Worm (Caenorhabditis elegans) whole organism, L2 larva: Measurements from ENCODE around the gene ZK971.1.
A peak's percentile ranks its signal among the peaks of the same experiment; 100 is the strongest.

Experiments used
- C34F6.9 ChIP-seq: fragments of 150-350 bp; optimal IDR thresholded peaks from 2 replicates; lab custom pipeline; 2014; ENCODE audit warnings: missing biosample characterization, missing genetic modification characterization
- F13H6.1 ChIP-seq: sonication (generic microtip); optimal IDR thresholded peaks from 2 replicates; lab custom pipeline; 2016; ENCODE audit warnings: missing genetic modification characterization, missing compliant biosample characterization
- R02D3.7 ChIP-seq: fragments of 150-350 bp; optimal IDR thresholded peaks from 2 replicates; lab custom pipeline; 2014; ENCODE audit warnings: missing biosample characterization, missing genetic modification characterization
- Y55F3AM.14 ChIP-seq: fragments of 200-800 bp; sonication (Bioruptor generic); optimal IDR thresholded peaks from 2 replicates; lab custom pipeline; 2018; ENCODE audit warnings: mild to moderate bottlenecking, missing genetic modification characterization, missing compliant biosample characterization
- ZK546.5 ChIP-seq: sonication (generic microtip); optimal IDR thresholded peaks from 2 replicates; lab custom pipeline; 2017; ENCODE audit warnings: missing biosample characterization, missing genetic modification characterization
- alr-1 ChIP-seq: fragments of 150-350 bp; optimal IDR thresholded peaks from 2 replicates; lab custom pipeline; 2014; ENCODE audit warnings: missing biosample characterization, missing genetic modification characterization
- aly-2 ChIP-seq: fragments of 150-350 bp; optimal IDR thresholded peaks from 2 replicates; lab custom pipeline; 2014; ENCODE audit warnings: missing biosample characterization, missing genetic modification characterization
- ama-1 ChIP-seq: fragments of 150-350 bp; optimal IDR thresholded peaks from 2 replicates; lab custom pipeline; 2018; ENCODE audit warnings: inconsistent platforms
- blmp-1 ChIP-seq: sonication (generic microtip); optimal IDR thresholded peaks from 2 replicates; lab custom pipeline; 2017; ENCODE audit warnings: missing genetic modification characterization, mild to moderate bottlenecking, missing compliant biosample characterization, antibody characterized with exemption, moderate library complexity; ENCODE audit not compliant: insufficient read depth
- ceh-16 ChIP-seq: fragments of 150-350 bp; optimal IDR thresholded peaks from 2 replicates; lab custom pipeline; 2014; ENCODE audit warnings: missing biosample characterization, missing genetic modification characterization
- ceh-82 ChIP-seq: fragments of 150-350 bp; optimal IDR thresholded peaks from 2 replicates; lab custom pipeline; 2014; ENCODE audit warnings: missing biosample characterization, missing genetic modification characterization
- crh-2 ChIP-seq: sonication (generic microtip); optimal IDR thresholded peaks from 2 replicates; lab custom pipeline; 2017; ENCODE audit warnings: missing biosample characterization, missing genetic modification characterization
- dmd-4 ChIP-seq: sonication (generic microtip); optimal IDR thresholded peaks from 2 replicates; lab custom pipeline; 2017; ENCODE audit warnings: missing biosample characterization, missing genetic modification characterization
- egl-27 ChIP-seq: sonication (generic microtip); optimal IDR thresholded peaks from 3 replicates; lab custom pipeline; 2017; ENCODE audit warnings: missing biosample characterization, missing genetic modification reagents, missing genetic modification characterization
- elt-1 ChIP-seq: fragments of 150-350 bp; optimal IDR thresholded peaks from 2 replicates; lab custom pipeline; 2014; ENCODE audit warnings: missing biosample characterization, missing genetic modification characterization
- elt-3 ChIP-seq: sonication (generic microtip); optimal IDR thresholded peaks from 2 replicates; lab custom pipeline; 2017; ENCODE audit warnings: missing biosample characterization, missing genetic modification characterization
- fos-1 ChIP-seq: fragments of 150-350 bp; optimal IDR thresholded peaks from 2 replicates; lab custom pipeline; 2014; ENCODE audit warnings: missing biosample characterization, missing genetic modification characterization
- gmeb-1 ChIP-seq: fragments of 150-350 bp; optimal IDR thresholded peaks from 2 replicates; lab custom pipeline; 2014; ENCODE audit warnings: missing biosample characterization, missing genetic modification characterization
- lin-11 ChIP-seq: fragments of 150-350 bp; sonication (generic microtip); optimal IDR thresholded peaks from 2 replicates; lab custom pipeline; 2014; ENCODE audit warnings: missing biosample characterization, missing genetic modification characterization, inconsistent platforms, mixed read lengths
- lin-13 ChIP-seq: fragments of 150-350 bp; optimal IDR thresholded peaks from 2 replicates; lab custom pipeline; 2014; ENCODE audit warnings: missing biosample characterization, missing genetic modification reagents, missing genetic modification characterization
- lin-39 ChIP-seq: fragments of 150-350 bp; optimal IDR thresholded peaks from 2 replicates; lab custom pipeline; 2014; ENCODE audit warnings: missing biosample characterization, missing genetic modification reagents, missing genetic modification characterization
- lsy-2 ChIP-seq, 2 experiments: fragments of 150-350 bp in 1 of 2; sonication (generic microtip) in 1 of 2; optimal IDR thresholded peaks; 2 replicates each; lab custom pipeline; 2014 to 2017; ENCODE audit warnings: missing biosample characterization in 2 of 2, missing genetic modification characterization in 2 of 2
- mbf-1 ChIP-seq: sonication (generic microtip); optimal IDR thresholded peaks from 2 replicates; lab custom pipeline; 2017; ENCODE audit warnings: missing biosample characterization, missing genetic modification characterization
- mdl-1 ChIP-seq, 2 experiments: fragments of 150-350 bp in 1 of 2; sonication (generic microtip) in 1 of 2; optimal IDR thresholded peaks; 2 replicates each; lab custom pipeline; 2017; ENCODE audit warnings: missing biosample characterization in 2 of 2, missing genetic modification characterization in 2 of 2
- nhr-10 ChIP-seq: sonication (generic microtip); optimal IDR thresholded peaks from 2 replicates; lab custom pipeline; 2017; ENCODE audit warnings: missing biosample characterization, missing genetic modification characterization
- nhr-11 ChIP-seq: fragments of 150-350 bp; optimal IDR thresholded peaks from 2 replicates; lab custom pipeline; 2014; ENCODE audit warnings: missing biosample characterization, missing genetic modification characterization
- nhr-12 ChIP-seq: fragments of 150-350 bp; optimal IDR thresholded peaks from 2 replicates; lab custom pipeline; 2014; ENCODE audit warnings: missing biosample characterization, missing genetic modification characterization
- nhr-129 ChIP-seq: fragments of 150-350 bp; optimal IDR thresholded peaks from 2 replicates; lab custom pipeline; 2014; ENCODE audit warnings: missing biosample characterization, missing genetic modification characterization
- nhr-21 ChIP-seq: fragments of 150-350 bp; optimal IDR thresholded peaks from 2 replicates; lab custom pipeline; 2014; ENCODE audit warnings: missing biosample characterization, missing genetic modification characterization
- nhr-23 ChIP-seq: fragments of 150-350 bp; optimal IDR thresholded peaks from 2 replicates; lab custom pipeline; 2014; ENCODE audit warnings: missing biosample characterization, missing genetic modification reagents, missing genetic modification characterization
- nhr-237 ChIP-seq: fragments of 150-350 bp; optimal IDR thresholded peaks from 2 replicates; lab custom pipeline; 2014; ENCODE audit warnings: missing biosample characterization, missing genetic modification characterization
- nhr-25 ChIP-seq: fragments of 150-350 bp; sonication (generic microtip); optimal IDR thresholded peaks from 3 replicates; lab custom pipeline; 2014; ENCODE audit warnings: missing biosample characterization, missing genetic modification characterization
- nhr-6 ChIP-seq: fragments of 150-350 bp; optimal IDR thresholded peaks from 2 replicates; lab custom pipeline; 2014; ENCODE audit warnings: missing biosample characterization, missing genetic modification characterization
- nhr-77 ChIP-seq: fragments of 150-350 bp; optimal IDR thresholded peaks from 2 replicates; lab custom pipeline; 2014; ENCODE audit warnings: missing biosample characterization, missing genetic modification characterization
- peb-1 ChIP-seq: fragments of 150-350 bp; optimal IDR thresholded peaks from 2 replicates; lab custom pipeline; 2014; ENCODE audit warnings: missing biosample characterization, missing genetic modification characterization
- sem-4 ChIP-seq: fragments of 150-350 bp; optimal IDR thresholded peaks from 2 replicates; lab custom pipeline; 2014; ENCODE audit warnings: missing biosample characterization, missing genetic modification reagents, missing genetic modification characterization
- skn-1 ChIP-seq: sonication (generic microtip); optimal IDR thresholded peaks from 2 replicates; lab custom pipeline; 2017; ENCODE audit warnings: missing biosample characterization, missing genetic modification characterization
- sma-3 ChIP-seq: sonication (generic microtip); optimal IDR thresholded peaks from 2 replicates; lab custom pipeline; 2016; ENCODE audit warnings: missing genetic modification reagents, missing genetic modification characterization, missing compliant biosample characterization
- sma-9 ChIP-seq, 2 experiments: fragments of 150-350 bp in 1 of 2; sonication (generic microtip) in 1 of 2; optimal IDR thresholded peaks; 2 replicates each; lab custom pipeline; 2014 to 2016; ENCODE audit warnings: missing genetic modification characterization in 2 of 2, mild to moderate bottlenecking in 1 of 2, missing biosample characterization in 1 of 2, missing compliant biosample characterization in 1 of 2, missing genetic modification reagents in 1 of 2, moderate library complexity in 1 of 2
- snpc-4 ChIP-seq: fragments of 150-350 bp; optimal IDR thresholded peaks from 2 replicates; lab custom pipeline; 2014; ENCODE audit warnings: missing biosample characterization, missing genetic modification characterization
- unc-39 ChIP-seq: fragments of 150-350 bp; optimal IDR thresholded peaks from 2 replicates; lab custom pipeline; 2014; ENCODE audit warnings: missing biosample characterization, missing genetic modification characterization
- unc-55 ChIP-seq: fragments of 150-350 bp; sonication (generic microtip); optimal IDR thresholded peaks from 3 replicates; lab custom pipeline; 2014; ENCODE audit warnings: missing biosample characterization, missing genetic modification reagents, missing genetic modification characterization
- unc-62 ChIP-seq: fragments of 150-350 bp; optimal IDR thresholded peaks from 2 replicates; lab custom pipeline; 2014; ENCODE audit warnings: missing biosample characterization, missing genetic modification reagents, missing genetic modification characterization
- zag-1 ChIP-seq: fragments of 150-350 bp; optimal IDR thresholded peaks from 2 replicates; lab custom pipeline; 2014; ENCODE audit warnings: missing biosample characterization, missing genetic modification characterization
- ztf-1 ChIP-seq: fragments of 200-800 bp; sonication (Bioruptor generic); conservative IDR thresholded peaks from 2 replicates; pipeline ENCODE4 v1.3.6; 2022; ENCODE audit warnings: missing genetic modification characterization, missing compliant biosample characterization
- ztf-11 ChIP-seq: sonication (generic microtip); optimal IDR thresholded peaks from 2 replicates; lab custom pipeline; 2017; ENCODE audit warnings: missing biosample characterization, missing genetic modification characterization
- ztf-4 ChIP-seq: fragments of 150-350 bp; optimal IDR thresholded peaks from 2 replicates; lab custom pipeline; 2014; ENCODE audit warnings: missing biosample characterization, missing genetic modification characterization

The ZK971.1 gene

DNA sequence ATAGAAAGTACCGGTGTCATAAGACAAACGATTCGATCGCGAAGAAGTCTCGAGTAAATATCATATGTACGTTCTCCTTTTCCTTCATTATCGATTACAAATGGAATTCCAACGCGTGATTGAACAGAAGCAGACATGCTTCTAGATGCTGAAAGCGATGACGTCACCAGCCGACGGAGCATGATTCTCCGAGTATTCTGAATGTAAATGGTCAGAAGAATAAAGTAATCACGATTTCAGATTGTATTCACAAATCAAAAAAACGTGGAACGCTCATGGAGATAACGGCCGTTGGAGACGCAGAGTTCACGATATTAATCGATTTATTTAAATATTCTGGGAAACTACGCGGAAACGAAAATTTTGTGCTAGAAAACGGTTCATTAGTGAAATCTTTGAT is 23.2 kb upstream of the ZK971.1 start, which contains the start of gene clpp-1:
TSS of gene clpp-1 (minus strand) at position 197 of the 400 bp plus-strand sequence.
- TF ChIP-seq sma-9 (GFP tag; optimal IDR thresholded peaks at IDR 0.05; lab: Kevin White, UChicago) (peak; percentile 23), sma-9 (tag; optimal IDR thresholded peaks at IDR 0.05; lab: Kevin White, UChicago) (no peak), blmp-1 (tag; lab: Kevin White, UChicago) (no peak), nhr-23 (tag; lab: Kevin White, UChicago) (no peak), gmeb-1 (tag; lab: Kevin White, UChicago) (peak; percentile 43), snpc-4 (no peak), elt-1 (tag; lab: Kevin White, UChicago) (no peak), zag-1 (no peak), lsy-2 (tag; optimal IDR thresholded peaks at IDR 0.05; lab: Kevin White, UChicago) (peak in 1 of 2 experiments; percentile 29), mbf-1 (tag; lab: Kevin White, UChicago) (no peak), aly-2 (tag; lab: Kevin White, UChicago) (no peak), nhr-129 (tag; lab: Kevin White, UChicago) (peak; percentile 36), unc-62 (GFP tag; lab: Kevin White, UChicago) (no peak), ama-1 (lab: Kevin White, UChicago) (peak; percentile 58), ztf-11 (tag; lab: Kevin White, UChicago) (no peak), crh-2 (tag; lab: Kevin White, UChicago) (peak; percentile 5), sem-4 (tag; lab: Kevin White, UChicago) (no peak), nhr-21 (tag; lab: Kevin White, UChicago) (no peak), lin-13 (GFP tag; lab: Kevin White, UChicago) (no peak), sma-3 (no peak)

DNA sequence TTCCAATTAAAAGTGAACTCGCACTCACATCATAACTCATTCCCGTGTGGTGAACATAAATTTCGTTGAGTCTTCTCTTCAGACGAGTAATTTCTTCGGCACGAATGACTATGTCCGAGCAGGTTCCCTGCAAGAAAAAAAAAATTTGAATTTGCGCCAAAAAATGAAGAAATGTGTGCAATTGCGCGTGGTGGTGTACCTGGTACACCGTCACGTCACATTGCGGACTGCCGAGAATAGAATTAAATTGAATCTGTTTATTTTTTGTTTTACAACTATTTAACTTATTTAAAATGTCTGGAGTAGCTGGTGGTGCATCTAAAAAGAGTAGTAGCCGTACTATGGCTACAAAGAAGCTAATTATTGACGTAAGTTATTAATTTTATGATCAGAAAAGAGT is 21.5 kb upstream of the ZK971.1 start, which contains the start of gene mdt-22:
TSS of gene mdt-22 (plus strand) at position 263 of the 400 bp plus-strand sequence.
- TF ChIP-seq elt-3 (tag; lab: Kevin White, UChicago): no peak
- TF ChIP-seq ztf-4 (tag; lab: Kevin White, UChicago): no peak
- no peak for TF ChIP-seq mbf-1 (tag; lab: Kevin White, UChicago)
- TF ChIP-seq blmp-1 (tag; lab: Kevin White, UChicago): no peak
- no peak for TF ChIP-seq nhr-77 (tag; lab: Kevin White, UChicago)
- TF ChIP-seq lin-11: peak; percentile 81
- TF ChIP-seq egl-27: peak; percentile 46
- no peak for TF ChIP-seq ama-1 (lab: Kevin White, UChicago)
- TF ChIP-seq nhr-129 (tag; lab: Kevin White, UChicago): peak; percentile 82
- peak; percentile 33 for TF ChIP-seq zag-1
- peak; percentile 74 for TF ChIP-seq sma-9 (GFP tag; optimal IDR thresholded peaks at IDR 0.05; lab: Kevin White, UChicago)
- TF ChIP-seq sma-9 (tag; optimal IDR thresholded peaks at IDR 0.05; lab: Kevin White, UChicago): no peak
- TF ChIP-seq elt-1 (tag; lab: Kevin White, UChicago): no peak
- TF ChIP-seq nhr-12 (tag; lab: Kevin White, UChicago): no peak
- TF ChIP-seq Y55F3AM.14 (GFP tag; lab: Kevin White, UChicago): peak; percentile 4
- no peak for TF ChIP-seq mdl-1 (tag; optimal IDR thresholded peaks at IDR 0.05; lab: Kevin White, UChicago)
- no peak for TF ChIP-seq lin-39 (tag; lab: Kevin White, UChicago)
- TF ChIP-seq nhr-23 (tag; lab: Kevin White, UChicago): no peak
- peak; percentile 77 for TF ChIP-seq lin-13 (GFP tag; lab: Kevin White, UChicago)
- no peak for TF ChIP-seq ceh-82
- TF ChIP-seq nhr-10: no peak
- peak; percentile 84 for TF ChIP-seq C34F6.9 (tag; lab: Kevin White, UChicago)
- TF ChIP-seq gmeb-1 (tag; lab: Kevin White, UChicago): peak; percentile 94
- no peak for TF ChIP-seq alr-1 (tag; lab: Kevin White, UChicago)
- TF ChIP-seq snpc-4: peak; percentile 45
- TF ChIP-seq fos-1: peak; percentile 52
- no peak for TF ChIP-seq skn-1 (tag; lab: Kevin White, UChicago)
- no peak for TF ChIP-seq peb-1 (tag; lab: Kevin White, UChicago)
- peak; percentile 78 for TF ChIP-seq F13H6.1 (tag; lab: Kevin White, UChicago)
- no peak for TF ChIP-seq nhr-11
- no peak for TF ChIP-seq unc-39 (tag; lab: Kevin White, UChicago)
- peak; percentile 2 for TF ChIP-seq ZK546.5 (tag; lab: Kevin White, UChicago)
- peak; percentile 74 for TF ChIP-seq crh-2 (tag; lab: Kevin White, UChicago)
- peak; percentile 62 for TF ChIP-seq sma-3
- no peak for TF ChIP-seq sem-4 (tag; lab: Kevin White, UChicago)
- peak; percentile 26 for TF ChIP-seq R02D3.7 (tag; lab: Kevin White, UChicago)
- TF ChIP-seq ceh-16: no peak
- peak; percentile 46 for TF ChIP-seq nhr-21 (tag; lab: Kevin White, UChicago)
- no peak for TF ChIP-seq dmd-4 (tag; lab: Kevin White, UChicago)
- TF ChIP-seq nhr-237 (tag; lab: Kevin White, UChicago): no peak
- TF ChIP-seq nhr-6 (tag; lab: Kevin White, UChicago): peak; percentile 55
- peak; percentile 27 for TF ChIP-seq nhr-25 (tag; lab: Kevin White, UChicago)
- TF ChIP-seq unc-55: peak; percentile 91
- peak; percentile 79 to 84 for TF ChIP-seq lsy-2 (tag; optimal IDR thresholded peaks at IDR 0.05; lab: Kevin White, UChicago)
- TF ChIP-seq ztf-1 (GFP tag; lab: Robert Waterston, UW): no peak
- no peak for TF ChIP-seq aly-2 (tag; lab: Kevin White, UChicago)
